Fruit fly (Drosophila melanogaster): ENCODE data around the gene hng3.

hng3 gene

DNA sequence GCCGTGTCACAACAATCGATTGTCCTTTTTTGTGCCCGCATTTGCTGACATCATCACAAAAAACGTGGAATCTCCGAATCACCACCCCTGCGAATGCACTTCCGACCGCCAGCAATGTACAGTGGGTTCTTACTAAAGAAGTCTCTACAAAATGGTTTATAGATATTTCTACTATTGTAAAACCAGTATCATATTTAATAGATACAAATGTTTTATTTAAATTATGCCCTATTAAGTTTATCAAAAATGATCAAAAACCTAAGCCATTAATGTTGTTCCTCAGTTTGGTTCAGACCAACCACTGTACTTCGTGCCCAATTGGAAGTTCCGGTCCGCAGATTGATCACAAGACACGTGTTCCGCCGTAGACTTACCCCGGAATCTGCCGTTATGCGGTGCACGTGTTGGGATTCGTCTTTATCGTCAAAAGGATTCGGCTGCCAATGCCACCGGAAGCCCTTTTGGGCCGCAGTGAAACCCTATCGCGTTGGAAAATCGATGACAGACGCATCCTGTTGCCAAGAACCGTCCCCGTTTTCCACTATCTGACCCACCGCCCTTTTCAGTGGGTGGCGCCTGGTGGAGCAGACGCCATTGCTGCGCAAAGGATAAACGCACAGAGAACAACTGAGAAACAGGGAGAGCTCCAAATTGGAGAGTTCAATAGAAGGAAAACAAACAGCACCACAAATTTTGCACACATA lies 49.4 kb upstream of the hng3 start (continued):
- TF ChIP-seq CG2129 (GFP tag; IDR thresholded peaks at IDR 0.05; ENCODE audit: partially characterized antibody) (no peak), ci (GFP tag; IDR thresholded peaks at IDR 0.05) (peak; percentile 47; the same call in 1 of the 3 replicates), CG15269 (tag; optimal IDR thresholded peaks at IDR 0.05) (peak; percentile 7), CG14710 (tag; optimal IDR thresholded peaks at IDR 0.05) (peak; percentile 34), CG8765 (GFP tag; IDR thresholded peaks at IDR 0.05) (no peak), pzg (GFP tag; optimal IDR thresholded peaks at IDR 0.05) (no peak), nom (GFP tag; optimal IDR thresholded peaks at IDR 0.05) (no peak), CG8359 (GFP tag; optimal IDR thresholded peaks at IDR 0.05; ENCODE audit: borderline replicate concordance) (no peak), Antp (GFP tag; optimal IDR thresholded peaks at IDR 0.05) (no peak), pros (GFP tag; optimal IDR thresholded peaks at IDR 0.05) (no peak), Hr39 (optimal IDR thresholded peaks at IDR 0.05) (no peak), cg (GFP tag; optimal IDR thresholded peaks at IDR 0.05) (no peak), Mrtf (GFP tag; IDR thresholded peaks at IDR 0.05) (no peak), CG13624 (GFP tag; optimal IDR thresholded peaks at IDR 0.05) (no peak), ac (GFP tag; optimal IDR thresholded peaks at IDR 0.05) (no peak), CG4820 (GFP tag; optimal IDR thresholded peaks at IDR 0.05) (no peak), zen (tag; optimal IDR thresholded peaks at IDR 0.05) (peak; percentile 12), CG11696 (GFP tag; IDR thresholded peaks at IDR 0.05) (no peak), az2 (GFP tag; optimal IDR thresholded peaks at IDR 0.05) (no peak), lola (GFP tag; optimal IDR thresholded peaks at IDR 0.05) (peak in 1 of 3 experiments; percentile 53), Mad (GFP tag; optimal IDR thresholded peaks at IDR 0.05) (no peak), CG14667 (GFP tag; IDR thresholded peaks at IDR 0.05) (no peak), aop (GFP tag; IDR thresholded peaks at IDR 0.05) (no peak), Atf6 (GFP tag; IDR thresholded peaks at IDR 0.05) (no peak), CG4730 (GFP tag; IDR thresholded peaks at IDR 0.05) (no peak), CG12659 (GFP tag; optimal IDR thresholded peaks at IDR 0.05) (no peak), insv (GFP tag; optimal IDR thresholded peaks at IDR 0.05) (no peak), Dad (GFP tag; optimal IDR thresholded peaks at IDR 0.05) (no peak), luna (GFP tag; optimal IDR thresholded peaks at IDR 0.05) (no peak), CG17186 (GFP tag; optimal IDR thresholded peaks at IDR 0.05) (no peak), HLH54F (GFP tag; optimal IDR thresholded peaks at IDR 0.05) (no peak), H2.0 (GFP tag; IDR thresholded peaks at IDR 0.05) (0 out of 2 replicates have a peak, but pooled peaks have one; percentile 21), Asciz (GFP tag; optimal IDR thresholded peaks at IDR 0.05) (no peak), Trl (optimal IDR thresholded peaks at IDR 0.05) (no peak), Trl (GFP tag; optimal IDR thresholded peaks at IDR 0.05) (no peak), CG7745 (tag; optimal IDR thresholded peaks at IDR 0.05) (no peak), CG2678 (tag; optimal IDR thresholded peaks at IDR 0.05) (peak; percentile 54), CG11456 (GFP tag; IDR thresholded peaks at IDR 0.05) (no peak), sc (optimal IDR thresholded peaks at IDR 0.05) (no peak), sc (GFP tag; optimal IDR thresholded peaks at IDR 0.05) (no peak), danr (GFP tag; IDR thresholded peaks at IDR 0.05) (no peak), wor (GFP tag; IDR thresholded peaks at IDR 0.05) (no peak), NK7.1 (GFP tag; optimal IDR thresholded peaks at IDR 0.05) (no peak), Usf (GFP tag; optimal IDR thresholded peaks at IDR 0.05) (no peak), Xbp1 (GFP tag; optimal IDR thresholded peaks at IDR 0.05) (no peak), grn (GFP tag; optimal IDR thresholded peaks at IDR 0.05) (no peak), Hand (GFP tag; optimal IDR thresholded peaks at IDR 0.05) (no peak), ERR (GFP tag; optimal IDR thresholded peaks at IDR 0.05) (no peak), CG10462 (GFP tag; optimal IDR thresholded peaks at IDR 0.05) (no peak), Ets65A (GFP tag) (no peak), dati (GFP tag; IDR thresholded peaks at IDR 0.05) (no peak), CG10209 (GFP tag; optimal IDR thresholded peaks at IDR 0.05) (peak; percentile 13)

Measured in whole organism, embryonic.